Worm (Caenorhabditis elegans) whole organism, L4 larva: ENCODE data around the gene jhdm-1.

Experiments
- F26F4.8 ChIP-seq: fragments of 200-800 bp; sonication (Bioruptor generic); conservative IDR thresholded peaks from 2 replicates; pipeline ENCODE4 v1.3.6; 2022; ENCODE audit warnings: missing genetic modification characterization, missing compliant biosample characterization
- R02D3.7 ChIP-seq: fragments of 150-350 bp; sonication (generic microtip); optimal IDR thresholded peaks from 3 replicates; lab custom pipeline; 2014; ENCODE audit warnings: missing biosample characterization, missing genetic modification characterization
- T20F7.1 ChIP-seq: fragments of 200-800 bp; sonication (Bioruptor generic); optimal IDR thresholded peaks from 2 replicates; lab custom pipeline; 2018; ENCODE audit warnings: mild to moderate bottlenecking, missing genetic modification characterization, missing compliant biosample characterization
- aly-2 ChIP-seq: sonication (generic microtip); optimal IDR thresholded peaks from 2 replicates; lab custom pipeline; 2018; ENCODE audit warnings: missing biosample characterization, missing genetic modification characterization
- arid-1 ChIP-seq: fragments of 200-800 bp; sonication (Bioruptor generic); conservative IDR thresholded peaks from 2 replicates; pipeline ENCODE4 v1.3.6; 2022; ENCODE audit warnings: missing genetic modification reagents, missing genetic modification characterization, missing compliant biosample characterization
- ceh-44 ChIP-seq: fragments of 200-800 bp; sonication (Bioruptor generic); IDR thresholded peaks from 2 replicates; pipeline ENCODE4 v1.3.6; 2022; ENCODE audit warnings: missing genetic modification reagents, missing genetic modification characterization, missing compliant biosample characterization
- ceh-62 ChIP-seq: sonication (generic microtip); optimal IDR thresholded peaks from 2 replicates; lab custom pipeline; 2017; ENCODE audit warnings: missing biosample characterization, missing genetic modification characterization
- cey-2 ChIP-seq: sonication (generic microtip); optimal IDR thresholded peaks from 3 replicates; lab custom pipeline; 2017; ENCODE audit warnings: missing genetic modification characterization, mild to moderate bottlenecking, missing compliant biosample characterization, antibody characterized with exemption, borderline replicate concordance; ENCODE audit not compliant: insufficient read depth
- daf-16 ChIP-seq, 3 experiments: sonication (generic microtip); optimal IDR thresholded peaks; 2 replicates each; lab custom pipeline; 2016 to 2017; ENCODE audit warnings: missing genetic modification characterization in 3 of 3, missing genetic modification reagents in 3 of 3, mild to moderate bottlenecking in 2 of 3, missing compliant biosample characterization in 2 of 3, missing biosample characterization in 1 of 3, moderate library complexity in 1 of 3
- dmd-6 ChIP-seq: fragments of 200-800 bp; sonication (Bioruptor generic); IDR thresholded peaks from 2 replicates; pipeline ENCODE4 v1.3.6; 2022; ENCODE audit warnings: missing genetic modification reagents, missing genetic modification characterization, missing compliant biosample characterization
- dve-1 ChIP-seq: sonication (generic microtip); optimal IDR thresholded peaks from 2 replicates; lab custom pipeline; 2017; ENCODE audit warnings: antibody characterized with exemption, mild to moderate bottlenecking, missing genetic modification characterization, missing compliant biosample characterization; ENCODE audit not compliant: insufficient read depth
- egl-43 ChIP-seq: fragments of 200-800 bp; sonication (Bioruptor generic); IDR thresholded peaks from 2 replicates; pipeline ENCODE4 v1.3.6; 2022; ENCODE audit warnings: missing genetic modification reagents, missing genetic modification characterization, missing compliant biosample characterization
- hlh-11 ChIP-seq: fragments of 200-800 bp; sonication (Bioruptor generic); optimal IDR thresholded peaks from 2 replicates; lab custom pipeline; 2018; ENCODE audit warnings: mild to moderate bottlenecking, missing genetic modification characterization, missing compliant biosample characterization
- hlh-30 ChIP-seq: sonication (generic microtip); optimal IDR thresholded peaks from 2 replicates; lab custom pipeline; 2017; ENCODE audit warnings: antibody characterized with exemption, mild to moderate bottlenecking, missing genetic modification characterization, missing compliant biosample characterization; ENCODE audit not compliant: insufficient read depth
- lin-13 ChIP-seq: fragments of 150-350 bp; optimal IDR thresholded peaks from 2 replicates; lab custom pipeline; 2014; ENCODE audit warnings: missing biosample characterization, missing genetic modification reagents, missing genetic modification characterization
- lsy-2 ChIP-seq, 2 experiments: fragments of 150-350 bp in 1 of 2; sonication (generic microtip) in 1 of 2; optimal IDR thresholded peaks; 2 replicates each; lab custom pipeline; 2014 to 2017; ENCODE audit warnings: missing biosample characterization in 2 of 2, missing genetic modification characterization in 2 of 2
- madf-5 ChIP-seq, 2 experiments: fragments of 200-800 bp; sonication (Bioruptor generic); IDR thresholded peaks; 2 replicates each; pipeline ENCODE4 v1.3.6; 2022; ENCODE audit warnings: missing compliant biosample characterization in 2 of 2, missing genetic modification characterization in 2 of 2
- mxl-3 ChIP-seq: fragments of 200-800 bp; sonication (Bioruptor generic); optimal IDR thresholded peaks from 2 replicates; lab custom pipeline; 2018; ENCODE audit warnings: mild to moderate bottlenecking, missing genetic modification characterization, missing compliant biosample characterization
- nhr-11 ChIP-seq: fragments of 150-350 bp; optimal IDR thresholded peaks from 2 replicates; lab custom pipeline; 2014; ENCODE audit warnings: missing biosample characterization, missing genetic modification characterization
- nhr-111 ChIP-seq: fragments of 200-800 bp; sonication (Bioruptor generic); optimal IDR thresholded peaks from 2 replicates; lab custom pipeline; 2018; ENCODE audit warnings: mild to moderate bottlenecking, missing genetic modification characterization, missing compliant biosample characterization
- nhr-28 ChIP-seq: fragments of 150-350 bp; optimal IDR thresholded peaks from 2 replicates; lab custom pipeline; 2014; ENCODE audit warnings: missing biosample characterization, missing genetic modification characterization
- nhr-41 ChIP-seq: fragments of 200-800 bp; sonication (Bioruptor generic); IDR thresholded peaks from 2 replicates; pipeline ENCODE4 v1.3.6; 2022; ENCODE audit warnings: missing genetic modification reagents, missing genetic modification characterization, missing compliant biosample characterization
- nhr-42 ChIP-seq: fragments of 200-800 bp; sonication (Bioruptor generic); IDR thresholded peaks from 2 replicates; pipeline ENCODE4 v1.3.6; 2022; ENCODE audit warnings: missing genetic modification characterization, missing compliant biosample characterization
- nhr-76 ChIP-seq: fragments of 150-350 bp; optimal IDR thresholded peaks from 2 replicates; lab custom pipeline; 2014; ENCODE audit warnings: missing biosample characterization, missing genetic modification characterization
- pha-4 ChIP-seq, 2 experiments: fragments of 150-350 bp in 1 of 2; fragments of 200-800 bp in 1 of 2; sonication (Bioruptor generic) in 1 of 2; IDR thresholded peaks in 1 of 2; optimal IDR thresholded peaks in 1 of 2; 2 replicates each; pipeline versions ENCODE4 v1.3.6 to Lab custom; 2014 to 2022; ENCODE audit warnings: missing genetic modification characterization in 2 of 2, missing genetic modification reagents in 2 of 2, missing biosample characterization in 1 of 2, missing compliant biosample characterization in 1 of 2
- saeg-2 ChIP-seq: fragments of 200-800 bp; sonication (Bioruptor generic); IDR thresholded peaks from 2 replicates; pipeline ENCODE4 v1.3.6; 2022; ENCODE audit warnings: missing genetic modification reagents, missing genetic modification characterization, missing compliant biosample characterization
- tra-1 ChIP-seq: fragments of 200-800 bp; sonication (Bioruptor generic); IDR thresholded peaks from 2 replicates; pipeline ENCODE4 v1.3.6; 2022; ENCODE audit warnings: missing genetic modification reagents, missing genetic modification characterization, missing compliant biosample characterization
- unc-62 ChIP-seq, 3 experiments: fragments of 150-350 bp in 1 of 3; sonication (generic microtip); optimal IDR thresholded peaks in 2 of 3; peaks in 1 of 3; 1 replicate in 1 of 3; 2 replicates in 2 of 3; lab custom pipeline; 2014 to 2017; ENCODE audit warnings: missing biosample characterization in 3 of 3, missing genetic modification characterization in 3 of 3, missing genetic modification reagents in 3 of 3, missing genotype in 1 of 3
- zip-2 ChIP-seq: fragments of 150-350 bp; optimal IDR thresholded peaks from 2 replicates; lab custom pipeline; 2014; ENCODE audit warnings: missing biosample characterization, missing genetic modification characterization
- ztf-7 ChIP-seq: fragments of 150-350 bp; optimal IDR thresholded peaks from 2 replicates; lab custom pipeline; 2014; ENCODE audit warnings: missing biosample characterization, missing genetic modification characterization

jhdm-1 gene

ce11 chrIII:6508327-6508726, 54.0 kb downstream of the jhdm-1 start (continued):
- TF ChIP-seq F26F4.8 (GFP tag; lab: Robert Waterston, UW), result no peak
- no peak for TF ChIP-seq nhr-41 (GFP tag; lab: Robert Waterston, UW)
- TF ChIP-seq mxl-3 (GFP tag; lab: Kevin White, UChicago), result peak; percentile 28
- peak; percentile 48 for TF ChIP-seq hlh-30
- TF ChIP-seq T20F7.1, result no peak
- TF ChIP-seq nhr-111 (GFP tag; lab: Kevin White, UChicago), result no peak

ce11 chrIII:6509301-6509700, 55.0 kb downstream of the jhdm-1 start:
- TF ChIP-seq hlh-11 (tag; lab: Kevin White, UChicago), result peak; percentile 36
- TF ChIP-seq ceh-44 (GFP tag; lab: Robert Waterston, UW), result no peak
- peak; percentile 14 for TF ChIP-seq dve-1
- TF ChIP-seq aly-2 (tag; lab: Kevin White, UChicago), result no peak
- no peak for TF ChIP-seq zip-2 (tag; lab: Kevin White, UChicago)
- TF ChIP-seq lsy-2 (tag; optimal IDR thresholded peaks at IDR 0.05; lab: Kevin White, UChicago), result peak in 1 of 2 experiments; percentile 18
- peak; percentile 22 for TF ChIP-seq T20F7.1
- TF ChIP-seq unc-62 (GFP tag; optimal IDR thresholded peaks at IDR 0.05 in 1 of 2; lab: Kevin White, UChicago), result peak in 1 of 2 experiments; percentile 64
- no peak for TF ChIP-seq unc-62 (tag; optimal IDR thresholded peaks at IDR 0.05; lab: Kevin White, UChicago)
- no peak for TF ChIP-seq nhr-76
- TF ChIP-seq ztf-7 (tag; lab: Kevin White, UChicago), result no peak
- no peak for TF ChIP-seq madf-5 (GFP tag; IDR thresholded peaks at IDR 0.05; lab: Robert Waterston, UW)
- peak; percentile 44 for TF ChIP-seq cey-2
- no peak for TF ChIP-seq saeg-2 (GFP tag; lab: Robert Waterston, UW)
- no peak for TF ChIP-seq R02D3.7 (tag; lab: Kevin White, UChicago)
- TF ChIP-seq nhr-11 (tag; lab: Kevin White, UChicago), result no peak
- no peak for TF ChIP-seq daf-16 (GFP tag; optimal IDR thresholded peaks at IDR 0.05; lab: Kevin White, UChicago)
- peak; percentile 73 for TF ChIP-seq daf-16 (tag; optimal IDR thresholded peaks at IDR 0.05; lab: Kevin White, UChicago)
- TF ChIP-seq egl-43 (GFP tag; lab: Robert Waterston, UW), result no peak
- TF ChIP-seq pha-4 (GFP tag; IDR thresholded peaks at IDR 0.05; lab: Robert Waterston, UW), result no peak
- no peak for TF ChIP-seq pha-4 (tag; optimal IDR thresholded peaks at IDR 0.05; lab: Kevin White, UChicago)
- no peak for TF ChIP-seq lin-13 (GFP tag; lab: Kevin White, UChicago)
- no peak for TF ChIP-seq nhr-42 (GFP tag; lab: Robert Waterston, UW)
- TF ChIP-seq dmd-6, result peak; percentile 44
- TF ChIP-seq hlh-30, result peak; percentile 31
- TF ChIP-seq arid-1, result no peak
- no peak for TF ChIP-seq ceh-62 (tag; lab: Kevin White, UChicago)
- peak; percentile 20 for TF ChIP-seq nhr-28 (tag; lab: Kevin White, UChicago)
- TF ChIP-seq tra-1, result 0 out of 2 replicates have a peak, but pooled peaks have one; percentile 8
